Worm (Caenorhabditis elegans) whole organism, young adult: ENCODE measurements around the gene F49F1.4.

Source experiments
- B0019.2 ChIP-seq: fragments of 200-800 bp; sonication (Bioruptor generic); conservative IDR thresholded peaks from 2 replicates; pipeline ENCODE4 v1.3.6; 2022; ENCODE audit warnings: missing genetic modification reagents, missing genetic modification characterization, missing compliant biosample characterization
- F23B12.7 ChIP-seq: sonication (generic microtip); optimal IDR thresholded peaks from 2 replicates; lab custom pipeline; 2017; ENCODE audit warnings: missing genetic modification characterization, mild to moderate bottlenecking, missing compliant biosample characterization, antibody characterized with exemption, moderate library complexity; ENCODE audit not compliant: insufficient read depth
- F33H1.4 ChIP-seq: fragments of 200-800 bp; sonication (Bioruptor generic); IDR thresholded peaks from 2 replicates; pipeline ENCODE4 v1.3.6; 2022; ENCODE audit warnings: missing genetic modification reagents, missing genetic modification characterization, missing compliant biosample characterization
- F57A8.1 ChIP-seq: fragments of 200-800 bp; sonication (Bioruptor generic); optimal IDR thresholded peaks from 2 replicates; lab custom pipeline; 2018; ENCODE audit warnings: mild to moderate bottlenecking, missing genetic modification characterization, moderate library complexity, missing compliant biosample characterization
- T07F8.4 ChIP-seq: sonication (generic microtip); optimal IDR thresholded peaks from 2 replicates; lab custom pipeline; 2016; ENCODE audit warnings: mild to moderate bottlenecking, missing genetic modification characterization, moderate library complexity, missing compliant biosample characterization
- T26A5.8 ChIP-seq: sonication (generic microtip); optimal IDR thresholded peaks from 2 replicates; lab custom pipeline; 2016; ENCODE audit warnings: missing genetic modification characterization, missing compliant biosample characterization
- Y56A3A.18 ChIP-seq: fragments of 200-800 bp; sonication (Bioruptor generic); IDR thresholded peaks from 2 replicates; pipeline ENCODE4 v1.3.6; 2022; ENCODE audit warnings: missing genetic modification reagents, missing genetic modification characterization, missing compliant biosample characterization
- Y67H2A.10 ChIP-seq: fragments of 200-800 bp; sonication (Bioruptor generic); conservative IDR thresholded peaks from 2 replicates; pipeline ENCODE4 v1.3.6; 2022; ENCODE audit warnings: missing genetic modification reagents, missing genetic modification characterization, missing compliant biosample characterization
- Y95B8A.8 ChIP-seq: fragments of 200-800 bp; sonication (Bioruptor generic); IDR thresholded peaks from 2 replicates; pipeline ENCODE4 v1.3.6; 2022; ENCODE audit warnings: missing genetic modification reagents, missing genetic modification characterization, missing compliant biosample characterization
- atf-7 ChIP-seq: sonication (generic microtip); optimal IDR thresholded peaks from 2 replicates; lab custom pipeline; 2017; ENCODE audit warnings: mild to moderate bottlenecking, missing genetic modification characterization, missing compliant biosample characterization
- attf-6 ChIP-seq: fragments of 200-800 bp; sonication (Bioruptor generic); IDR thresholded peaks from 2 replicates; pipeline ENCODE4 v1.3.6; 2022; ENCODE audit warnings: missing genetic modification reagents, missing genetic modification characterization, missing compliant biosample characterization
- ceh-91 ChIP-seq: fragments of 200-800 bp; sonication (Bioruptor generic); IDR thresholded peaks from 2 replicates; pipeline ENCODE4 v1.3.6; 2022; ENCODE audit warnings: missing genetic modification reagents, missing genetic modification characterization, missing compliant biosample characterization
- chd-7 ChIP-seq: sonication (generic microtip); optimal IDR thresholded peaks from 2 replicates; lab custom pipeline; 2016; ENCODE audit warnings: mild to moderate bottlenecking, missing genetic modification characterization, moderate library complexity, missing compliant biosample characterization
- die-1 ChIP-seq: sonication (generic microtip); optimal IDR thresholded peaks from 2 replicates; lab custom pipeline; 2016; ENCODE audit warnings: missing genotype, mild to moderate bottlenecking, missing genetic modification characterization, missing compliant biosample characterization
- dpff-1 ChIP-seq: sonication (generic microtip); optimal IDR thresholded peaks from 2 replicates; lab custom pipeline; 2017; ENCODE audit warnings: mild to moderate bottlenecking, missing genetic modification characterization, missing compliant biosample characterization
- egl-18 ChIP-seq: fragments of 200-800 bp; sonication (Bioruptor generic); IDR thresholded peaks from 2 replicates; pipeline ENCODE4 v1.3.6; 2022; ENCODE audit warnings: missing genetic modification reagents, missing genetic modification characterization, missing compliant biosample characterization
- egrh-3 ChIP-seq: fragments of 200-800 bp; sonication (Bioruptor generic); IDR thresholded peaks from 2 replicates; pipeline ENCODE4 v1.3.6; 2022; ENCODE audit warnings: missing genetic modification reagents, missing genetic modification characterization, missing compliant biosample characterization
- hmg-1.2 ChIP-seq: fragments of 200-800 bp; sonication (Bioruptor generic); IDR thresholded peaks from 2 replicates; pipeline ENCODE4 v1.3.6; 2022; ENCODE audit warnings: missing genetic modification reagents, missing genetic modification characterization, missing compliant biosample characterization
- hmg-20 ChIP-seq: fragments of 200-800 bp; sonication (Bioruptor generic); IDR thresholded peaks from 2 replicates; pipeline ENCODE4 v1.3.6; 2022; ENCODE audit warnings: missing genetic modification reagents, missing genetic modification characterization, missing compliant biosample characterization
- lin-26 ChIP-seq: fragments of 200-800 bp; sonication (Bioruptor generic); IDR thresholded peaks from 2 replicates; pipeline ENCODE4 v1.3.6; 2022; ENCODE audit warnings: missing genetic modification reagents, missing genetic modification characterization, missing compliant biosample characterization
- lin-54 ChIP-seq: fragments of 200-800 bp; sonication (Bioruptor generic); optimal IDR thresholded peaks from 2 replicates; lab custom pipeline; 2018; ENCODE audit warnings: mild to moderate bottlenecking, missing genetic modification characterization, missing compliant biosample characterization
- lir-1 ChIP-seq: fragments of 200-800 bp; sonication (Bioruptor generic); conservative IDR thresholded peaks from 2 replicates; pipeline ENCODE4 v1.3.6; 2022; ENCODE audit warnings: missing genetic modification reagents, missing genetic modification characterization, missing compliant biosample characterization
- lsl-1 ChIP-seq: fragments of 200-800 bp; sonication (Bioruptor generic); optimal IDR thresholded peaks from 2 replicates; lab custom pipeline; 2018; ENCODE audit warnings: mild to moderate bottlenecking, missing genetic modification characterization, moderate library complexity, missing compliant biosample characterization
- mcd-1 ChIP-seq: fragments of 200-800 bp; sonication (Bioruptor generic); IDR thresholded peaks from 2 replicates; pipeline ENCODE4 v1.3.6; 2022; ENCODE audit warnings: missing genetic modification reagents, missing genetic modification characterization, missing compliant biosample characterization
- mel-28 ChIP-seq: sonication (generic microtip); optimal IDR thresholded peaks from 2 replicates; lab custom pipeline; 2016; ENCODE audit warnings: borderline replicate concordance, mild to moderate bottlenecking, missing genetic modification characterization, missing compliant biosample characterization
- nhr-179 ChIP-seq: sonication (generic microtip); optimal IDR thresholded peaks from 2 replicates; lab custom pipeline; 2016; ENCODE audit warnings: mild to moderate bottlenecking, missing genetic modification characterization, missing compliant biosample characterization
- rcor-1 ChIP-seq: fragments of 200-800 bp; sonication (Bioruptor generic); IDR thresholded peaks from 2 replicates; pipeline ENCODE4 v1.3.6; 2022; ENCODE audit warnings: missing genetic modification reagents, missing genetic modification characterization, missing compliant biosample characterization
- repo-1 ChIP-seq: sonication (generic microtip); optimal IDR thresholded peaks from 2 replicates; lab custom pipeline; 2017; ENCODE audit warnings: mild to moderate bottlenecking, missing genetic modification characterization, missing compliant biosample characterization
- sea-2 ChIP-seq: fragments of 200-800 bp; sonication (Bioruptor generic); IDR thresholded peaks from 2 replicates; pipeline ENCODE4 v1.3.6; 2022; ENCODE audit warnings: missing genetic modification characterization, missing compliant biosample characterization
- snpc-1.3 ChIP-seq: sonication (generic microtip); optimal IDR thresholded peaks from 2 replicates; lab custom pipeline; 2017; ENCODE audit warnings: missing genetic modification characterization, mild to moderate bottlenecking, missing compliant biosample characterization, antibody characterized with exemption, moderate library complexity, missing genotype, missing genetic modification reagents; ENCODE audit not compliant: insufficient read depth
- somi-1 ChIP-seq: fragments of 200-800 bp; sonication (Bioruptor generic); optimal IDR thresholded peaks from 2 replicates; lab custom pipeline; 2018; ENCODE audit warnings: mild to moderate bottlenecking, missing genetic modification characterization, missing compliant biosample characterization
- sptf-2 ChIP-seq: fragments of 200-800 bp; sonication (Bioruptor generic); optimal IDR thresholded peaks from 2 replicates; lab custom pipeline; 2018; ENCODE audit warnings: mild to moderate bottlenecking, missing genetic modification characterization, missing compliant biosample characterization
- tbx-9 ChIP-seq: sonication (generic microtip); optimal IDR thresholded peaks from 2 replicates; lab custom pipeline; 2016; ENCODE audit warnings: borderline replicate concordance, missing genetic modification characterization, inconsistent platforms, missing compliant biosample characterization
- unc-130 ChIP-seq: sonication (generic microtip); optimal IDR thresholded peaks from 2 replicates; lab custom pipeline; 2016; ENCODE audit warnings: missing genetic modification reagents, missing genetic modification characterization, missing compliant biosample characterization
- unc-62 ChIP-seq: fragments of 150-350 bp; optimal IDR thresholded peaks from 2 replicates; lab custom pipeline; 2014; ENCODE audit warnings: missing biosample characterization, missing genetic modification reagents, missing genetic modification characterization
- zfh-2 ChIP-seq: fragments of 200-800 bp; sonication (Bioruptor generic); conservative IDR thresholded peaks from 2 replicates; pipeline ENCODE4 v1.3.6; 2022; ENCODE audit warnings: missing genetic modification reagents, missing genetic modification characterization, missing compliant biosample characterization
- ztf-25 ChIP-seq: fragments of 200-800 bp; sonication (Bioruptor generic); IDR thresholded peaks from 2 replicates; pipeline ENCODE4 v1.3.6; 2022; ENCODE audit warnings: missing genetic modification reagents, missing genetic modification characterization, missing compliant biosample characterization
- ztf-26 ChIP-seq: sonication (generic microtip); optimal IDR thresholded peaks from 2 replicates; lab custom pipeline; 2017; ENCODE audit warnings: missing genetic modification characterization, missing compliant biosample characterization
- ztf-3 ChIP-seq: fragments of 200-800 bp; sonication (Bioruptor generic); optimal IDR thresholded peaks from 2 replicates; lab custom pipeline; 2018; ENCODE audit warnings: mild to moderate bottlenecking, missing genetic modification characterization, missing compliant biosample characterization
- ztf-6 ChIP-seq: fragments of 200-800 bp; sonication (Bioruptor generic); IDR thresholded peaks from 2 replicates; pipeline ENCODE4 v1.3.6; 2022; ENCODE audit warnings: missing genetic modification reagents, missing genetic modification characterization, missing compliant biosample characterization

F49F1.4 gene

DNA sequence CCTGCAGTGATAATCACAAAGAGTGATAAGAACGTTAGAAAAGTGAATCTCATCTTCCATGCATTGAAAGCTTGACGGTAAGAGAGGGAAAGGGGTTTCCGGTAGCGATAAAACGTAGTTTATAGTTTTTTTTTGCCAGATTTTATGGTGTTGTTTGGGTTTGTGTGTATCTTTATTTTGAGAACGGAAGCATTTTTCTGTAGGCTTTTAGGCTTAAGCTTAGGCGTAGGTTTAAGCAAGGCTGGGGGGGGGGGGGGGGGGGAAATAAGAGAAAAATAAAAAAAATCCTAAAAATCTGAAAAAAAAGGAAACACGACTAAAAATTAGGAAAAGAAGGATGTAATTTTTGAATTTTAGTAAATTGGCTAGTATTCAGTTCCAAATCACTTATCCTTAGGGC is 36.6 kb downstream of the F49F1.4 start, which contains the start of gene C35B1.8:
Gene C35B1.8, minus strand, starts transcription at position 101 of the 400 bp plus-strand sequence.
- TF ChIP-seq mel-28 (tag; lab: Kevin White, UChicago) (no peak), lir-1 (GFP tag; lab: Robert Waterston, UW) (no peak)

ce11 chrIV:4076690-4077295 is 38.7 kb downstream of the F49F1.4 start:
- TF ChIP-seq Y95B8A.8 (GFP tag; lab: Robert Waterston, UW) (no peak), snpc-1.3 (no peak), dpff-1 (tag; lab: Kevin White, UChicago) (no peak), rcor-1 (no peak), Y67H2A.10 (GFP tag; lab: Robert Waterston, UW) (no peak), lin-26 (GFP tag; lab: Robert Waterston, UW) (no peak), ztf-3 (GFP tag; lab: Kevin White, UChicago) (no peak), unc-62 (GFP tag; lab: Kevin White, UChicago) (no peak), atf-7 (tag; lab: Kevin White, UChicago) (no peak), T07F8.4 (tag; lab: Kevin White, UChicago) (no peak), somi-1 (GFP tag; lab: Kevin White, UChicago) (no peak), unc-130 (GFP tag; lab: Kevin White, UChicago) (no peak), ztf-26 (tag; lab: Kevin White, UChicago) (no peak), lin-54 (no peak), ztf-25 (GFP tag; lab: Robert Waterston, UW) (no peak), hmg-1.2 (GFP tag; lab: Robert Waterston, UW) (no peak), attf-6 (GFP tag; lab: Robert Waterston, UW) (no peak), egl-18 (GFP tag; lab: Robert Waterston, UW) (no peak), hmg-20 (GFP tag; lab: Robert Waterston, UW) (no peak), egrh-3 (GFP tag; lab: Robert Waterston, UW) (peak; percentile 96), Y56A3A.18 (no peak), sea-2 (GFP tag; lab: Robert Waterston, UW) (no peak), T26A5.8 (tag; lab: Kevin White, UChicago) (no peak), F23B12.7 (tag; lab: Kevin White, UChicago) (no peak), F33H1.4 (no peak), chd-7 (tag; lab: Kevin White, UChicago) (no peak), ztf-6 (no peak), F57A8.1 (peak; percentile 9), die-1 (tag; lab: Kevin White, UChicago) (no peak), repo-1 (tag; lab: Kevin White, UChicago) (no peak), sptf-2 (GFP tag; lab: Kevin White, UChicago) (peak; percentile 38), ceh-91 (peak; percentile 9; the same call in 1 of the 2 replicates), tbx-9 (tag; lab: Kevin White, UChicago) (no peak), mcd-1 (GFP tag; lab: Robert Waterston, UW) (no peak; the same call in 1 of the 2 replicates), lsl-1 (GFP tag; lab: Kevin White, UChicago) (no peak), B0019.2 (GFP tag; lab: Robert Waterston, UW) (no peak), nhr-179 (no peak), zfh-2 (GFP tag; lab: Robert Waterston, UW) (peak; percentile 71)
